Worm (Caenorhabditis elegans) whole organism, L4 larva: Measurements from ENCODE around the gene Y82E9BL.19.

ENCODE experiments used
- R02D3.7 ChIP-seq: fragments of 150-350 bp; sonication (generic microtip); optimal IDR thresholded peaks from 3 replicates; lab custom pipeline; 2014; ENCODE audit warnings: missing biosample characterization, missing genetic modification characterization
- ctbp-1 ChIP-seq: fragments of 200-800 bp; sonication (Bioruptor generic); IDR thresholded peaks from 2 replicates; pipeline ENCODE4 v1.3.6; 2022; ENCODE audit warnings: missing genetic modification reagents, missing genetic modification characterization, missing compliant biosample characterization
- dve-1 ChIP-seq: sonication (generic microtip); optimal IDR thresholded peaks from 2 replicates; lab custom pipeline; 2017; ENCODE audit warnings: antibody characterized with exemption, mild to moderate bottlenecking, missing genetic modification characterization, missing compliant biosample characterization; ENCODE audit not compliant: insufficient read depth
- egl-27 ChIP-seq: sonication (generic microtip); optimal IDR thresholded peaks from 3 replicates; lab custom pipeline; 2017; ENCODE audit warnings: missing biosample characterization, missing genetic modification reagents, missing genetic modification characterization
- lin-39 ChIP-seq: fragments of 150-350 bp; optimal IDR thresholded peaks from 2 replicates; lab custom pipeline; 2014; ENCODE audit warnings: missing biosample characterization, missing genetic modification reagents, missing genetic modification characterization
- lir-3 ChIP-seq: sonication (generic microtip); optimal IDR thresholded peaks from 2 replicates; lab custom pipeline; 2016; ENCODE audit warnings: mild to moderate bottlenecking, missing genetic modification characterization, missing compliant biosample characterization
- nhr-25 ChIP-seq: sonication (generic microtip); optimal IDR thresholded peaks from 2 replicates; lab custom pipeline; 2017; ENCODE audit warnings: missing genetic modification characterization, mild to moderate bottlenecking, missing compliant biosample characterization, antibody characterized with exemption, moderate library complexity, borderline replicate concordance; ENCODE audit not compliant: insufficient read depth
- nhr-28 ChIP-seq: fragments of 150-350 bp; optimal IDR thresholded peaks from 2 replicates; lab custom pipeline; 2014; ENCODE audit warnings: missing biosample characterization, missing genetic modification characterization
- snpc-4 ChIP-seq: fragments of 150-350 bp; optimal IDR thresholded peaks from 2 replicates; lab custom pipeline; 2014; ENCODE audit warnings: missing biosample characterization, missing genetic modification characterization
- unc-62 ChIP-seq, 3 experiments: fragments of 150-350 bp in 1 of 3; sonication (generic microtip); optimal IDR thresholded peaks in 2 of 3; peaks in 1 of 3; 1 replicate in 1 of 3; 2 replicates in 2 of 3; lab custom pipeline; 2014 to 2017; ENCODE audit warnings: missing biosample characterization in 3 of 3, missing genetic modification characterization in 3 of 3, missing genetic modification reagents in 3 of 3, missing genotype in 1 of 3

DNA sequence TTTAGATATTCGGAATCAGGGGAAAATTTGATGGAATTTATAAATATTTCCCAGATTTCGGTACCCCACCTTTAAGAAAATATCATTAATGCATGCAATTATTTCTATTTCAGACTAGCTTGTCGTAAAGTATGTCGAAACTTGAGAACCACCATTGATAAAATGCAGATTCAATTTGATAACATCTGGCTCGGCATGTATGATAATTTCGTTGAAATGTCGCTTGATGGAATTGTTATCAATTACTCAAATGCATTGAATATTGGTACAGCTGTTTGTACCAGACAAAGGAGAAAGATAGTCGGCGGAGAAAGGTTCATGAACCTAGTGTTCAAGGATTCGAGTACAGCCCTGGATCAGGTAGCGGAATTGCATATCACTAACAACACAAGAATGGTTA lies at the start of gene Y82E9BL.19:
- TF ChIP-seq lir-3 (tag; lab: Kevin White, UChicago) (no peak), unc-62 (GFP tag; optimal IDR thresholded peaks at IDR 0.05 in 1 of 2; lab: Kevin White, UChicago) (peak in 1 of 2 experiments; percentile 34), unc-62 (tag; optimal IDR thresholded peaks at IDR 0.05; lab: Kevin White, UChicago) (no peak), lin-39 (tag; lab: Kevin White, UChicago) (no peak), ctbp-1 (GFP tag; lab: Robert Waterston, UW) (no peak), snpc-4 (no peak), nhr-28 (tag; lab: Kevin White, UChicago) (no peak), dve-1 (no peak), nhr-25 (tag; lab: Kevin White, UChicago) (no peak), R02D3.7 (tag; lab: Kevin White, UChicago) (no peak), egl-27 (tag; lab: Kevin White, UChicago) (no peak)
